Comparison of ENCODE assay signal across 3 worm cellular contexts in genomic region chrIII:2683403-2683802, ce11.
TF ChIP-seq lines count a peak whose summit lies in the region.

No protein-coding gene starts in this region.

TF ChIP-seq in whole organism, early embryonic, 17 proteins besides CTCF, POLR2A, EP300 and RAD21:
- TF ChIP-seq ceh-13 (GFP tag; optimal IDR thresholded peaks at IDR 0.05; lab: Kevin White, UChicago) (no peak), tbx-11 (GFP tag; IDR thresholded peaks at IDR 0.05; lab: Robert Waterston, UW) (no peak), ceh-36 (tag; optimal IDR thresholded peaks at IDR 0.05; lab: Kevin White, UChicago) (peak; percentile 76)

TF ChIP-seq in whole organism, late embryonic, 69 proteins besides CTCF, POLR2A, EP300 and RAD21:
- TF ChIP-seq dve-1 (tag; optimal IDR thresholded peaks at IDR 0.05; lab: Kevin White, UChicago) (peak; percentile 97), mec-3 (tag; optimal IDR thresholded peaks at IDR 0.05; lab: Kevin White, UChicago; ENCODE audit: borderline replicate concordance) (no peak)

TF ChIP-seq in whole organism, midembryonic, 9 proteins besides CTCF, POLR2A, EP300 and RAD21:
- TF ChIP-seq ref-1 (GFP tag; conservative IDR thresholded peaks at IDR 0.05; lab: Robert Waterston, UW) (no peak), ztf-29 (GFP tag; IDR thresholded peaks at IDR 0.05; lab: Robert Waterston, UW) (peak; percentile 67; the same call in 1 of the 2 replicates)
